Fruit fly (Drosophila melanogaster) whole organism: ENCODE data around the gene B-H2.

ENCODE experiments used
- CG8478 ChIP-seq: fragments of >200 bp; optimal IDR thresholded peaks from 2 replicates; lab custom pipeline; 2018; ENCODE audit warnings: inconsistent platforms
- EcR ChIP-seq, 2 experiments: fragments of >200 bp; optimal IDR thresholded peaks; 2 replicates each; lab custom pipeline; 2017; ENCODE audit warnings: missing biosample characterization in 2 of 2, missing genetic modification characterization in 2 of 2, missing genetic modification reagents in 2 of 2
- pan ChIP-seq: fragments of >200 bp; optimal IDR thresholded peaks from 2 replicates; lab custom pipeline; 2017
- psq ChIP-seq: fragments of >200 bp; optimal IDR thresholded peaks from 2 replicates; lab custom pipeline; 2017
- usp ChIP-seq: fragments of >200 bp; optimal IDR thresholded peaks from 2 replicates; lab custom pipeline; 2017; ENCODE audit warnings: missing biosample characterization, missing genetic modification characterization, mixed read lengths

DNA sequence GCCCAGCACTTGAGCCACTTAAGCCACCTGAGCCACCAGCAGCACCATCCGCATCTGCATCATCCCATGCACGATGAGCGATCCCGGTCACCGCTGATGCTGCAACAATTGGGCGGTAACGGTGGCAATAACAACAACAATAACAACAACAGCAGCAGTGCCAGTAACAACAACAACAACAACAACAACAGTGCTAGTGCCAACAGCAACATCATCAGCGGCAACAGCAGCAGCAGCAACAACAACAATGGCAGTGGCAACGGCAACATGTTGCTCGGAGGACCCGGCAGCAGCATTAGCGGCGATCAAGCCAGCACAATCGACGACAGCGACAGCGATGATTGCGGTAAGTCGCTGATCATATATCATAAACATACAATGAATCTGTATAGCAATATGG is 1.2 kb downstream of the B-H2 start:
- TF ChIP-seq EcR (GFP tag; optimal IDR thresholded peaks at IDR 0.05; lab: Kevin White, UChicago) = no peak
- TF ChIP-seq pan (lab: Kevin White, UChicago) = no peak
- no peak for TF ChIP-seq usp (GFP tag; lab: Kevin White, UChicago)
- TF ChIP-seq psq (lab: Kevin White, UChicago) = no peak
- no peak for TF ChIP-seq CG8478 (lab: Kevin White, UChicago)
